Fruit fly (Drosophila melanogaster): ENCODE results near the gene CG2260.

Gene CG2260

DNA sequence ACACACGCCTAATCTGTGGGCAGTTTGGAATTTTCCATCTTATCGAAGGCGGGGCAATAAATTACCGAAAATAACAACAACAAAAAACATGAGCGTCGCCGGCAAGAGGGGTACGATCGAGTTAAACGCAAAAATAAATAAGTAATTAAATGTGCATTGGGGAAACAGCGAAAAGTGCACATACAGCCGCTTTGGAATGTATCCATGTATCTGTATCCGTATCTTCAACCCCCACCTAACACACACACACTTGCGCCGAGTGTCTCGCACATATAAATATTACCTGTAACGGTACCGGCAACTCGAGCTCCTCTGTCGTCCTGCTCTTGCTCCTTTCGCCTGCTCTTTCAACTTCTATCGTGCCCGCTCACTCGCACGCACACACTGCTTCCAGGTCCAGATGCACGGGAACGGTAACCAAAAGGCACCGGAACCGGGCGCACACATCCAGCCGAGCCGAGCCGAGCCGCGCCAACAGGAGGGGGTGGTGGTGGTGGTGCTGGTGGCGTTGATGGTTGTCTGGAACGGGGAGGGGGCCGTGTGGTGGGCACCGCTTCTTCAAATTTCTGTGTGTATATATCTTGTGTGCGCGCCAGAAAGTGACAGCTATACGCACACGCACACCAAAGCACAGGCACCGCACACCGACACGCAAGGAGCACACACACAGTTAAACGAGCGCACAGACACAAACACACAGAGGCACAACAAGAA, 20.6 kb upstream of the CG2260 start (continued):
- TF ChIP-seq CG12155 (GFP tag; optimal IDR thresholded peaks at IDR 0.05), result peak; percentile 8
- TF ChIP-seq CG17912 (GFP tag; optimal IDR thresholded peaks at IDR 0.05), result no peak
- TF ChIP-seq Rx (GFP tag; IDR thresholded peaks at IDR 0.05), result no peak
- TF ChIP-seq CG8089 (GFP tag; optimal IDR thresholded peaks at IDR 0.05), result peak; percentile 25
- peak; percentile 83 for TF ChIP-seq CG32767 (GFP tag; IDR thresholded peaks at IDR 0.05)
- peak; percentile 25; the same call in 1 of the 3 replicates for TF ChIP-seq dysf (GFP tag; IDR thresholded peaks at IDR 0.05)
- TF ChIP-seq nerfin-1 (tag; optimal IDR thresholded peaks at IDR 0.05), result peak; percentile 72
- peak; percentile 24 for TF ChIP-seq CG11504 (tag; optimal IDR thresholded peaks at IDR 0.05)
- no peak for TF ChIP-seq rib (GFP tag; IDR thresholded peaks at IDR 0.05)
- TF ChIP-seq CG11085 (GFP tag; IDR thresholded peaks at IDR 0.05), result no peak
- TF ChIP-seq Sox100B (GFP tag; optimal IDR thresholded peaks at IDR 0.05), result peak; percentile 9
- no peak for TF ChIP-seq CG12104 (GFP tag; optimal IDR thresholded peaks at IDR 0.05)
- TF ChIP-seq hkb (optimal IDR thresholded peaks at IDR 0.05), result no peak
- TF ChIP-seq hkb (GFP tag; IDR thresholded peaks at IDR 0.05), result no peak
- peak; percentile 77; the same call in 2 of the 3 replicates for TF ChIP-seq CG34422 (GFP tag; IDR thresholded peaks at IDR 0.05)
- peak; percentile 67 for TF ChIP-seq lilli (GFP tag; optimal IDR thresholded peaks at IDR 0.05)
- TF ChIP-seq HLHmδ (GFP tag; optimal IDR thresholded peaks at IDR 0.05), result no peak
- no peak for TF ChIP-seq CG17385 (GFP tag; optimal IDR thresholded peaks at IDR 0.05)
- TF ChIP-seq CG18599 (GFP tag; optimal IDR thresholded peaks at IDR 0.05), result peak; percentile 44
- no peak for TF ChIP-seq grau (tag; optimal IDR thresholded peaks at IDR 0.05)
- TF ChIP-seq ash1 (GFP tag; optimal IDR thresholded peaks at IDR 0.05), result no peak
- peak in 1 of 2 experiments; percentile 4 for TF ChIP-seq bsh (GFP tag; optimal IDR thresholded peaks at IDR 0.05)
- TF ChIP-seq CHES-1-like (GFP tag; optimal IDR thresholded peaks at IDR 0.05), result peak; percentile 11
- no peak for TF ChIP-seq ATbp (GFP tag; optimal IDR thresholded peaks at IDR 0.05)
- no peak for TF ChIP-seq BtbVII (GFP tag; optimal IDR thresholded peaks at IDR 0.05)
- peak; percentile 31 for TF ChIP-seq bcd (GFP tag; optimal IDR thresholded peaks at IDR 0.05)
- peak; percentile 19 for TF ChIP-seq CG15514 (GFP tag; optimal IDR thresholded peaks at IDR 0.05)
- TF ChIP-seq lola (GFP tag; optimal IDR thresholded peaks at IDR 0.05), result no peak
- no peak for TF ChIP-seq CG8388 (GFP tag; optimal IDR thresholded peaks at IDR 0.05)
- TF ChIP-seq CG5180 (GFP tag; optimal IDR thresholded peaks at IDR 0.05), result no peak
- 0 out of 3 replicates have a peak, but pooled peaks have one; percentile 39 for TF ChIP-seq Opbp (GFP tag; IDR thresholded peaks at IDR 0.05; ENCODE audit: partially characterized antibody)
- TF ChIP-seq sd (tag; optimal IDR thresholded peaks at IDR 0.05), result peak; percentile 87
- TF ChIP-seq CG17328 (GFP tag; IDR thresholded peaks at IDR 0.05), result peak; percentile 21; the same call in 1 of the 2 replicates
- TF ChIP-seq CG30403 (GFP tag; optimal IDR thresholded peaks at IDR 0.05), result peak; percentile 9
- no peak for TF ChIP-seq sob (GFP tag; IDR thresholded peaks at IDR 0.05)
- TF ChIP-seq lov (optimal IDR thresholded peaks at IDR 0.05), result no peak
- peak; percentile 29; the same call in 1 of the 3 replicates for TF ChIP-seq lov (GFP tag; IDR thresholded peaks at IDR 0.05)
- TF ChIP-seq D (optimal IDR thresholded peaks at IDR 0.05), result no peak
- TF ChIP-seq D (GFP tag; optimal IDR thresholded peaks at IDR 0.05), result no peak
- TF ChIP-seq Pdp1 (GFP tag; optimal IDR thresholded peaks at IDR 0.05), result peak; percentile 19 to 29
- no peak for TF ChIP-seq CG10654 (GFP tag; optimal IDR thresholded peaks at IDR 0.05)
- TF ChIP-seq tx (GFP tag; optimal IDR thresholded peaks at IDR 0.05), result no peak
- peak; percentile 24 for TF ChIP-seq zfh2 (GFP tag; optimal IDR thresholded peaks at IDR 0.05)
- TF ChIP-seq CG8924 (tag; optimal IDR thresholded peaks at IDR 0.05), result peak; percentile 4
- TF ChIP-seq CG13775 (GFP tag; optimal IDR thresholded peaks at IDR 0.05), result peak; percentile 27
- TF ChIP-seq twi (tag; optimal IDR thresholded peaks at IDR 0.05), result no peak
- peak; percentile 5 for TF ChIP-seq bab2 (GFP tag; optimal IDR thresholded peaks at IDR 0.05)
- no peak for TF ChIP-seq Six4 (GFP tag; optimal IDR thresholded peaks at IDR 0.05)
- 0 out of 3 replicates have a peak, but pooled peaks have one; percentile 48 for TF ChIP-seq ci (GFP tag; IDR thresholded peaks at IDR 0.05)

Data from whole organism, embryonic.